Worm (Caenorhabditis elegans): ENCODE data around the gene unc-26.

unc-26 gene

DNA sequence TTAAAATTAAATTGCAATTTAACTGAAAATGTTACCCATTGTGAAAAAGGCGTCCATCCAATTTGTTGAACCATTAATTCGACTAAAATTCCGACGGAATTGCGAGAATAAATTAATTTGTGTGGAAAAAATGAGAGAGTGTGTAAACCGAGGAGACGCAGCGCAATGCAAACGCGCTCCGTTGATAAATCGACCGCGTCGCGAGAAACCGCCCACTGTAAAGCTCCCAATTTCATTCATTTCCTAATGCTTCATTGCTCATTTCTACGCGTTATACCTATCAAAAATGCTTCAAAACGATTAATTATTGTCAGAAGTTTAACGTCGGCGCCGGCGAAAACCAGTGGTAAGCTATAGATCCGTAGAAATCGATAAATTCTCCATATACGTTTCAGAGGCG is 25.4 kb upstream of the unc-26 start, which contains the start of the genes Y67H2A.2 and micu-1 (continued):
- peak; percentile 60 for TF ChIP-seq egl-13 (tag; optimal IDR thresholded peaks at IDR 0.05)
- peak; percentile 87 for TF ChIP-seq snu-23 (GFP tag; optimal IDR thresholded peaks at IDR 0.05)
- TF ChIP-seq C04F5.9 (tag; optimal IDR thresholded peaks at IDR 0.05): peak; percentile 46
- TF ChIP-seq pag-3 (tag; optimal IDR thresholded peaks at IDR 0.05; ENCODE audit: borderline replicate concordance, insufficient read depth): no peak
- TF ChIP-seq ztf-4 (tag; optimal IDR thresholded peaks at IDR 0.05): no peak
- no peak for TF ChIP-seq alr-1 (tag; optimal IDR thresholded peaks at IDR 0.05; ENCODE audit: borderline replicate concordance)
- peak in 1 of 2 experiments; percentile 68 for TF ChIP-seq mdl-1 (tag; optimal IDR thresholded peaks at IDR 0.05)
- TF ChIP-seq mef-2 (tag; optimal IDR thresholded peaks at IDR 0.05): peak; percentile 8
- TF ChIP-seq dpl-1 (GFP tag; optimal IDR thresholded peaks at IDR 0.05): peak; percentile 62 to 78 (median 77)
- peak; percentile 78 for TF ChIP-seq nhr-85 (tag)
- peak; percentile 88 for TF ChIP-seq dsc-1 (tag; optimal IDR thresholded peaks at IDR 0.05)
- TF ChIP-seq grh-1 (GFP tag; IDR thresholded peaks at IDR 0.05): no peak
- TF ChIP-seq unc-86 (tag; optimal IDR thresholded peaks at IDR 0.05): peak; percentile 80
- peak; percentile 54 for TF ChIP-seq zip-4 (GFP tag; optimal IDR thresholded peaks at IDR 0.05)
- peak; percentile 18 for TF ChIP-seq hpl-2 (GFP tag; optimal IDR thresholded peaks at IDR 0.05)
- TF ChIP-seq elt-2 (tag; optimal IDR thresholded peaks at IDR 0.05): peak; percentile 45
- TF ChIP-seq nhr-47 (tag; optimal IDR thresholded peaks at IDR 0.05): peak; percentile 92
- TF ChIP-seq efl-1 (optimal IDR thresholded peaks at IDR 0.05): peak; percentile 80 to 82
- TF ChIP-seq efl-1 (GFP tag; optimal IDR thresholded peaks at IDR 0.05 in 1 of 2): peak; percentile 73 to 97
- no peak for TF ChIP-seq C34B4.2 (tag; optimal IDR thresholded peaks at IDR 0.05)
- peak; percentile 36 for TF ChIP-seq ceh-63 (GFP tag; optimal IDR thresholded peaks at IDR 0.05)
- TF ChIP-seq rnt-1 (tag; optimal IDR thresholded peaks at IDR 0.05): peak; percentile 89
- peak; percentile 18 for TF ChIP-seq ama-1 (optimal IDR thresholded peaks at IDR 0.05)
- TF ChIP-seq lin-35 (GFP tag; optimal IDR thresholded peaks at IDR 0.05): peak; percentile 80 to 85
- TF ChIP-seq pqm-1 (tag; optimal IDR thresholded peaks at IDR 0.05): no peak
- peak; percentile 64 for TF ChIP-seq jun-1 (tag; optimal IDR thresholded peaks at IDR 0.05)
- TF ChIP-seq pax-3 (tag; optimal IDR thresholded peaks at IDR 0.05): peak; percentile 37
- TF ChIP-seq aly-2 (tag; optimal IDR thresholded peaks at IDR 0.05): peak; percentile 41
- peak; percentile 70 for TF ChIP-seq isw-1 (GFP tag; IDR thresholded peaks at IDR 0.05)
- TF ChIP-seq lin-39 (tag; optimal IDR thresholded peaks at IDR 0.05): peak; percentile 50
- no peak for TF ChIP-seq ceh-90 (tag; optimal IDR thresholded peaks at IDR 0.05)

DNA sequence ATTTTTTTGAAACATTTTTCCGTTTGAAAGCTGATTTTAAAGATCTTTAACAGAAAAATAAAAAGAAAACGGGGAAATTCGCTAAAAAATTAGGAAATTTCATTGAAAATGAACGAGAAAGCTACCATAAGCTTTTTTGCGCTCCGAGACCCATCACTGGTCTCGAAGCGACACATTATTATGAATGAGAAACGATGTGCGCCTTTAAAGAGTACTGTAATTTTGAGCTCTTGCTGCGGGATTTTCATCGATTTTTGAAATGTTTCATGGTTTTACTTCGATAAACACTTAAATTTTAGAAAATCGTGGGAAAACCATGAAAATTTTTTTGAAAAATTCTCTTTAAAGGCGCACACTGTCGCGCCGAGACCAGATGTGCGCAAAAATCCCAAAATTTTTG is 17.9 kb upstream of the unc-26 start:
- TF ChIP-seq xbp-1 (tag; optimal IDR thresholded peaks at IDR 0.05) (no peak), hlh-4 (tag; optimal IDR thresholded peaks at IDR 0.05) (no peak)

DNA sequence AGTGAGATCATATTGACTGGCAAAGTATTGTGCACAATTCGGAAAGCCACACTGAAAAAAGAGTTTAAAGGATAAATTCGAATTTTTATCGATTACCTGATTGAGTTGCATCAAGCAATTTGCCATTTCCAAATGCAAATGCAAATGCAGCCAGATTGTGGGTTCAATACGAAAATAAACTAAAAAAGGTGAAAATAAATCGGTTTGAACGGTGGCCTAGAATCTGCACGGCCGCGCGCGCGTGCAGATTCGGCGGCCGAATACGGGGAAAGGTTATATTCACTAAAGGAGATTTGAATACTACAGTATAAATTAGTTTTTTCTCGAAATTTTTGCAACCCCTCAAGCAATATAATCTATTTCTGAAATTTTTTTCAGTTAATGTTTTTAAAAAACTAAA is 17.0 kb upstream of the unc-26 start, which contains the start of gene Y67H2A.10:
Gene Y67H2A.10, minus strand, starts transcription at position 184 of the 400 bp plus-strand sequence.
- TF ChIP-seq unc-30 (tag; optimal IDR thresholded peaks at IDR 0.05) (no peak), hlh-4 (tag; optimal IDR thresholded peaks at IDR 0.05) (no peak), fkh-4 (tag; optimal IDR thresholded peaks at IDR 0.05; ENCODE audit: borderline replicate concordance) (no peak), nhr-19 (GFP tag; conservative IDR thresholded peaks at IDR 0.05) (no peak), lin-15B (tag; optimal IDR thresholded peaks at IDR 0.05) (peak; percentile 24), unc-62 (GFP tag; optimal IDR thresholded peaks at IDR 0.05) (no peak), aha-1 (tag; optimal IDR thresholded peaks at IDR 0.05) (no peak), C16A3.4 (tag; optimal IDR thresholded peaks at IDR 0.05) (no peak), lin-39 (tag; optimal IDR thresholded peaks at IDR 0.05) (no peak), nhr-47 (tag; optimal IDR thresholded peaks at IDR 0.05) (no peak), ceh-88 (GFP tag; IDR thresholded peaks at IDR 0.05) (no peak), unc-86 (tag; optimal IDR thresholded peaks at IDR 0.05) (no peak), dsc-1 (tag; optimal IDR thresholded peaks at IDR 0.05) (no peak), snpc-4 (tag; optimal IDR thresholded peaks at IDR 0.05) (no peak), ces-1 (GFP tag; optimal IDR thresholded peaks at IDR 0.05) (no peak), ceh-63 (GFP tag; optimal IDR thresholded peaks at IDR 0.05) (no peak), elt-2 (tag; optimal IDR thresholded peaks at IDR 0.05) (no peak), egl-27 (tag; optimal IDR thresholded peaks at IDR 0.05) (no peak), hlh-17 (GFP tag; optimal IDR thresholded peaks at IDR 0.05; ENCODE audit: borderline replicate concordance) (no peak), skn-1 (tag; optimal IDR thresholded peaks at IDR 0.05) (peak; percentile 6), F16B12.6 (tag; optimal IDR thresholded peaks at IDR 0.05) (no peak), jun-1 (tag; optimal IDR thresholded peaks at IDR 0.05) (no peak), lsy-2 (tag; optimal IDR thresholded peaks at IDR 0.05) (peak; percentile 7 to 52), nhr-11 (tag; optimal IDR thresholded peaks at IDR 0.05) (no peak), lin-14 (GFP tag; optimal IDR thresholded peaks at IDR 0.05) (no peak), blmp-1 (tag; optimal IDR thresholded peaks at IDR 0.05) (no peak)

All from whole organism, L1 larva.